Fruit fly (Drosophila melanogaster) whole organism, embryonic: ENCODE results near the gene CG10137.
A peak's percentile ranks its signal among the peaks of the same experiment; 100 is the strongest.

Source experiments
- Aef1 ChIP-seq: fragments of 200-800 bp; sonication (Bioruptor generic); IDR thresholded peaks from 3 replicates; pipeline ENCODE4 v1.3.6; 2022; ENCODE audit warnings: missing biosample characterization, missing genetic modification characterization
- CG10147 ChIP-seq: fragments of 200-800 bp; sonication (Bioruptor generic); optimal IDR thresholded peaks from 2 replicates; lab custom pipeline; 2019; ENCODE audit warnings: missing biosample characterization, mild to moderate bottlenecking, missing genetic modification characterization, moderate library complexity
- CG10431 ChIP-seq: fragments of 200-800 bp; sonication (Bioruptor generic); optimal IDR thresholded peaks from 3 replicates; lab custom pipeline; 2018; ENCODE audit warnings: missing biosample characterization, mild to moderate bottlenecking, missing genetic modification characterization
- CG12299 ChIP-seq: fragments of 200-800 bp; sonication (Bioruptor generic); optimal IDR thresholded peaks from 2 replicates; lab custom pipeline; 2018; ENCODE audit warnings: missing biosample characterization, mild to moderate bottlenecking, missing genetic modification characterization
- CG15269 ChIP-seq: fragments of 200-800 bp; sonication (Bioruptor generic); optimal IDR thresholded peaks from 2 replicates; lab custom pipeline; 2018; ENCODE audit warnings: missing biosample characterization, mild to moderate bottlenecking, missing genetic modification characterization, moderate library complexity
- CG1602 ChIP-seq: fragments of 200-800 bp; sonication (Bioruptor generic); optimal IDR thresholded peaks from 3 replicates; lab custom pipeline; 2016; ENCODE audit warnings: missing biosample characterization, missing genetic modification characterization
- CG17385 ChIP-seq: fragments of 200-800 bp; sonication (Bioruptor generic); optimal IDR thresholded peaks from 3 replicates; lab custom pipeline; 2018; ENCODE audit warnings: missing biosample characterization, mild to moderate bottlenecking, missing genetic modification characterization
- CG17829 ChIP-seq: fragments of 200-800 bp; optimal IDR thresholded peaks from 2 replicates; lab custom pipeline; 2019; ENCODE audit warnings: missing biosample characterization, mild to moderate bottlenecking, missing genetic modification characterization, moderate library complexity
- CG18476 ChIP-seq: fragments of 200-800 bp; sonication (Bioruptor generic); optimal IDR thresholded peaks from 2 replicates; lab custom pipeline; 2016; ENCODE audit warnings: missing biosample characterization, mild to moderate bottlenecking, missing genetic modification characterization
- CG31365 ChIP-seq: fragments of 200-800 bp; sonication (Bioruptor generic); optimal IDR thresholded peaks from 2 replicates; lab custom pipeline; 2018; ENCODE audit warnings: missing biosample characterization, mild to moderate bottlenecking, missing genetic modification characterization
- CG31388 ChIP-seq: fragments of 200-800 bp; sonication (Bioruptor generic); optimal IDR thresholded peaks from 2 replicates; lab custom pipeline; 2016; ENCODE audit warnings: missing biosample characterization, missing genetic modification characterization
- CG3281 ChIP-seq: fragments of 200-800 bp; sonication (Bioruptor generic); optimal IDR thresholded peaks from 3 replicates; lab custom pipeline; 2017; ENCODE audit warnings: missing biosample characterization, mild to moderate bottlenecking, missing genetic modification characterization
- CG33213 ChIP-seq: fragments of 200-800 bp; sonication (Bioruptor generic); optimal IDR thresholded peaks from 3 replicates; lab custom pipeline; 2016; ENCODE audit warnings: missing biosample characterization, missing genetic modification characterization
- CG33557 ChIP-seq: fragments of 200-800 bp; sonication (Bioruptor generic); optimal IDR thresholded peaks from 2 replicates; lab custom pipeline; 2019; ENCODE audit warnings: missing biosample characterization, mild to moderate bottlenecking, missing genetic modification characterization, moderate library complexity
- CG34224 ChIP-seq: fragments of 200-800 bp; sonication (Bioruptor generic); IDR thresholded peaks from 3 replicates; pipeline ENCODE4 v1.3.6; 2022; ENCODE audit warnings: missing biosample characterization, missing genetic modification characterization; ENCODE audit not compliant: partially characterized antibody
- CG3995 ChIP-seq: fragments of 200-800 bp; sonication (Bioruptor generic); optimal IDR thresholded peaks from 3 replicates; lab custom pipeline; 2016; ENCODE audit warnings: missing biosample characterization, missing genetic modification characterization
- CG6765 ChIP-seq: fragments of 200-800 bp; sonication (Bioruptor generic); optimal IDR thresholded peaks from 3 replicates; lab custom pipeline; 2017; ENCODE audit warnings: missing biosample characterization, mild to moderate bottlenecking, missing genetic modification characterization
- CG7556 ChIP-seq: fragments of 200-800 bp; sonication (Bioruptor generic); optimal IDR thresholded peaks from 2 replicates; lab custom pipeline; 2017; ENCODE audit warnings: missing biosample characterization, mild to moderate bottlenecking, missing genetic modification characterization
- CG7928 ChIP-seq: fragments of 200-800 bp; sonication (Bioruptor generic); optimal IDR thresholded peaks from 2 replicates; lab custom pipeline; 2017; ENCODE audit warnings: missing biosample characterization, mild to moderate bottlenecking, missing genetic modification characterization
- CTCF ChIP-seq: fragments of 200-800 bp; sonication (Bioruptor generic); optimal IDR thresholded peaks from 2 replicates; lab custom pipeline; 2017; ENCODE audit warnings: missing biosample characterization, mild to moderate bottlenecking, missing genetic modification characterization, moderate library complexity
- Doc2 ChIP-seq: fragments of 200-800 bp; sonication (Bioruptor generic); IDR thresholded peaks from 2 replicates; pipeline ENCODE4 v1.3.6; 2022; ENCODE audit warnings: missing biosample characterization, missing genetic modification characterization
- HLH54F ChIP-seq: fragments of 200-800 bp; sonication (Bioruptor generic); optimal IDR thresholded peaks from 3 replicates; lab custom pipeline; 2016; ENCODE audit warnings: missing biosample characterization, missing genetic modification characterization
- HmgZ ChIP-seq: fragments of 200-800 bp; sonication (Bioruptor generic); optimal IDR thresholded peaks from 2 replicates; lab custom pipeline; 2018; ENCODE audit warnings: missing biosample characterization, mild to moderate bottlenecking, missing genetic modification characterization
- Lim3 ChIP-seq: fragments of 200-800 bp; sonication (Bioruptor generic); IDR thresholded peaks from 2 replicates; pipeline ENCODE4 v1.3.6; 2022; ENCODE audit warnings: missing biosample characterization, missing genetic modification characterization
- NFAT ChIP-seq: fragments of 200-800 bp; sonication (Bioruptor generic); IDR thresholded peaks from 2 replicates; pipeline ENCODE4 v1.3.6; 2022; ENCODE audit warnings: missing biosample characterization, missing genetic modification characterization
- NfI ChIP-seq: fragments of 200-800 bp; sonication (Bioruptor generic); optimal IDR thresholded peaks from 3 replicates; lab custom pipeline; 2018; ENCODE audit warnings: missing biosample characterization, mild to moderate bottlenecking, missing genetic modification characterization, moderate library complexity
- Pdp1 ChIP-seq, 2 experiments: fragments of 200-800 bp; sonication (Bioruptor generic); optimal IDR thresholded peaks; 3 replicates each; lab custom pipeline; 2016; ENCODE audit warnings: missing biosample characterization in 2 of 2, missing genetic modification characterization in 2 of 2, mild to moderate bottlenecking in 1 of 2, moderate library complexity in 1 of 2
- Trl ChIP-seq, 3 experiments: fragments of >200 bp in 2 of 3; fragments of 200-800 bp in 1 of 3; sonication (Bioruptor generic) in 1 of 3; optimal IDR thresholded peaks; 2 replicates in 1 of 3; 3 replicates in 2 of 3; lab custom pipeline; 2016 to 2017; ENCODE audit warnings: missing biosample characterization in 1 of 3, missing genetic modification characterization in 1 of 3
- aop ChIP-seq: fragments of 200-800 bp; sonication (Bioruptor generic); IDR thresholded peaks from 2 replicates; pipeline ENCODE4 v1.3.6; 2022; ENCODE audit warnings: missing biosample characterization, missing genetic modification characterization
- ase ChIP-seq: fragments of 200-800 bp; sonication (Bioruptor generic); IDR thresholded peaks from 3 replicates; pipeline ENCODE4 v1.3.6; 2022; ENCODE audit warnings: missing biosample characterization, missing genetic modification characterization
- bab2 ChIP-seq: fragments of 200-800 bp; sonication (Bioruptor generic); optimal IDR thresholded peaks from 2 replicates; lab custom pipeline; 2016; ENCODE audit warnings: missing biosample characterization, missing genetic modification characterization
- btn ChIP-seq: fragments of 200-800 bp; sonication (Bioruptor generic); optimal IDR thresholded peaks from 2 replicates; lab custom pipeline; 2016; ENCODE audit warnings: missing biosample characterization, missing genetic modification characterization
- cad ChIP-seq: fragments of >200 bp; optimal IDR thresholded peaks from 2 replicates; lab custom pipeline; 2017; ENCODE audit warnings: missing biosample characterization, missing genetic modification characterization
- dpn ChIP-seq, 2 experiments: fragments of 200-800 bp; sonication (Bioruptor generic); optimal IDR thresholded peaks; 3 replicates each; lab custom pipeline; 2016; ENCODE audit warnings: missing biosample characterization in 2 of 2, missing genetic modification characterization in 2 of 2
- eyg ChIP-seq: fragments of 200-800 bp; sonication (Bioruptor generic); optimal IDR thresholded peaks from 3 replicates; lab custom pipeline; 2016; ENCODE audit warnings: missing biosample characterization, missing genetic modification characterization
- fd64A ChIP-seq: fragments of 200-800 bp; sonication (Bioruptor generic); optimal IDR thresholded peaks from 3 replicates; lab custom pipeline; 2018; ENCODE audit warnings: missing biosample characterization, mild to moderate bottlenecking, missing genetic modification characterization
- grau ChIP-seq: fragments of 200-800 bp; optimal IDR thresholded peaks from 3 replicates; lab custom pipeline; 2019; ENCODE audit warnings: missing biosample characterization, mild to moderate bottlenecking, missing genetic modification characterization, moderate library complexity
- hkb ChIP-seq, 2 experiments: fragments of 200-800 bp in 1 of 2; fragments of >200 bp in 1 of 2; sonication (Bioruptor generic) in 1 of 2; IDR thresholded peaks in 1 of 2; optimal IDR thresholded peaks in 1 of 2; 2 replicates each; pipeline versions ENCODE4 v1.3.6 to Lab custom; 2017 to 2022; ENCODE audit warnings: missing biosample characterization in 1 of 2, missing genetic modification characterization in 1 of 2
- ken ChIP-seq: fragments of 200-800 bp; sonication (Bioruptor generic); IDR thresholded peaks from 3 replicates; pipeline ENCODE4 v1.3.6; 2022; ENCODE audit warnings: missing biosample characterization, missing genetic modification characterization
- lov ChIP-seq, 2 experiments: fragments of 200-800 bp in 1 of 2; fragments of >200 bp in 1 of 2; sonication (Bioruptor generic) in 1 of 2; IDR thresholded peaks in 1 of 2; optimal IDR thresholded peaks in 1 of 2; 2 replicates in 1 of 2; 3 replicates in 1 of 2; pipeline versions ENCODE4 v1.3.6 to Lab custom; 2017 to 2022; ENCODE audit warnings: missing biosample characterization in 1 of 2, missing genetic modification characterization in 1 of 2
- org-1 ChIP-seq: fragments of 200-800 bp; sonication (Bioruptor generic); optimal IDR thresholded peaks from 2 replicates; lab custom pipeline; 2017; ENCODE audit warnings: missing biosample characterization, missing genetic modification characterization
- pum ChIP-seq: fragments of 200-800 bp; sonication (Bioruptor generic); optimal IDR thresholded peaks from 2 replicates; lab custom pipeline; 2016; ENCODE audit warnings: missing biosample characterization, missing genetic modification characterization
- slbo ChIP-seq: fragments of 200-800 bp; sonication (Bioruptor generic); IDR thresholded peaks from 2 replicates; pipeline ENCODE4 v1.3.6; 2022; ENCODE audit warnings: missing biosample characterization, missing genetic modification characterization
- slp2 ChIP-seq: fragments of 200-800 bp; sonication (Bioruptor generic); optimal IDR thresholded peaks from 2 replicates; lab custom pipeline; 2016; ENCODE audit warnings: missing biosample characterization, missing genetic modification characterization
- sug ChIP-seq: fragments of 200-800 bp; optimal IDR thresholded peaks from 2 replicates; lab custom pipeline; 2019; ENCODE audit warnings: missing biosample characterization, mild to moderate bottlenecking, missing genetic modification characterization, moderate library complexity
- tio ChIP-seq: fragments of 200-800 bp; sonication (Bioruptor generic); optimal IDR thresholded peaks from 2 replicates; lab custom pipeline; 2017; ENCODE audit warnings: missing biosample characterization, missing genetic modification characterization, inconsistent platforms
- twi ChIP-seq: fragments of 200-800 bp; optimal IDR thresholded peaks from 2 replicates; lab custom pipeline; 2019; ENCODE audit warnings: missing biosample characterization, mild to moderate bottlenecking, missing genetic modification characterization, moderate library complexity
- wek ChIP-seq: fragments of 200-800 bp; sonication (Bioruptor generic); optimal IDR thresholded peaks from 3 replicates; lab custom pipeline; 2018; ENCODE audit warnings: missing biosample characterization, mild to moderate bottlenecking, missing genetic modification characterization, moderate library complexity

Gene CG10137

dm6 chr2L:19572496-19573317 is 46.2 kb downstream of the CG10137 start (continued):
- TF ChIP-seq Aef1 (GFP tag; lab: Robert Waterston, UW) (peak; percentile 65), CG3995 (no peak), CG17385 (GFP tag; lab: Kevin White, UChicago) (peak; percentile 64), HLH54F (peak; percentile 71), ken (GFP tag; lab: Robert Waterston, UW) (peak; percentile 28; the same call in 1 of the 3 replicates), wek (GFP tag; lab: Kevin White, UChicago) (no peak), HmgZ (tag; lab: Kevin White, UChicago) (peak; percentile 43), slbo (GFP tag; lab: Robert Waterston, UW) (peak; percentile 68; the same call in 1 of the 2 replicates), CG6765 (peak; percentile 45), Pdp1 (GFP tag; optimal IDR thresholded peaks at IDR 0.05; lab: Kevin White, UChicago) (peak; percentile 58 to 72), fd64A (GFP tag; lab: Kevin White, UChicago) (no peak), NFAT (GFP tag; lab: Robert Waterston, UW) (no peak), NfI (GFP tag; lab: Kevin White, UChicago) (peak; percentile 59), Doc2 (GFP tag; lab: Robert Waterston, UW) (no peak), CG18476 (peak; percentile 62), CG1602 (GFP tag; lab: Kevin White, UChicago) (peak; percentile 49), pum (GFP tag; lab: Kevin White, UChicago) (peak; percentile 5), CG17829 (peak; percentile 65), CG33557 (GFP tag; lab: Kevin White, UChicago) (peak; percentile 27), twi (tag; lab: Kevin White, UChicago) (peak; percentile 66), eyg (no peak), org-1 (GFP tag; lab: Kevin White, UChicago) (peak; percentile 61), CG33213 (GFP tag; lab: Kevin White, UChicago) (no peak), sug (peak; percentile 45), CG15269 (tag; lab: Kevin White, UChicago) (peak; percentile 75), Lim3 (no peak), aop (GFP tag; lab: Robert Waterston, UW) (0 out of 2 replicates have a peak, but pooled peaks have one; percentile 42), slp2 (GFP tag; lab: Kevin White, UChicago) (peak; percentile 26), CG31365 (peak; percentile 26), CG34224 (GFP tag; lab: Robert Waterston, UW) (no peak; the same call in 2 of the 3 replicates), CG7556 (peak; percentile 76), bab2 (GFP tag; lab: Kevin White, UChicago) (peak; percentile 12), CG7928 (GFP tag; lab: Kevin White, UChicago) (peak; percentile 23), CG10431 (no peak), CG31388 (GFP tag; lab: Kevin White, UChicago) (no peak), CTCF (no peak), grau (peak; percentile 77), cad (no peak), btn (GFP tag; lab: Kevin White, UChicago) (no peak), CG10147 (GFP tag; lab: Kevin White, UChicago) (peak; percentile 57), tio (GFP tag; lab: Kevin White, UChicago) (peak; percentile 63), hkb (optimal IDR thresholded peaks at IDR 0.05; lab: Kevin White, UChicago) (no peak), hkb (GFP tag; IDR thresholded peaks at IDR 0.05; lab: Robert Waterston, UW) (peak; percentile 72), dpn (GFP tag; optimal IDR thresholded peaks at IDR 0.05; lab: Kevin White, UChicago) (peak; percentile 56 to 68), CG12299 (tag; lab: Kevin White, UChicago) (peak; percentile 66), lov (optimal IDR thresholded peaks at IDR 0.05; lab: Kevin White, UChicago) (no peak), lov (GFP tag; IDR thresholded peaks at IDR 0.05; lab: Robert Waterston, UW) (no peak), Trl (optimal IDR thresholded peaks at IDR 0.05; lab: Kevin White, UChicago) (peak; percentile 86 to 94), Trl (GFP tag; optimal IDR thresholded peaks at IDR 0.05; lab: Kevin White, UChicago) (peak; percentile 55), ase (0 out of 3 replicates have a peak, but pooled peaks have one; percentile 14), CG3281 (GFP tag; lab: Kevin White, UChicago) (peak; percentile 78)
